Worm (Caenorhabditis elegans) whole organism, L4/young adult: ENCODE data around the gene Y26E6A.3.

ENCODE experiments used
- W03F9.2 ChIP-seq: fragments of 150-350 bp; optimal IDR thresholded peaks from 2 replicates; lab custom pipeline; 2014; ENCODE audit warnings: missing biosample characterization, missing genetic modification characterization
- dao-5 ChIP-seq: sonication (generic microtip); optimal IDR thresholded peaks from 2 replicates; lab custom pipeline; 2016; ENCODE audit warnings: missing genotype, missing genetic modification characterization, moderate library complexity, missing compliant biosample characterization
- him-1 ChIP-seq: sonication (generic microtip); optimal IDR thresholded peaks from 2 replicates; lab custom pipeline; 2016; ENCODE audit warnings: missing genotype, missing genetic modification reagents, missing genetic modification characterization, missing compliant biosample characterization

DNA sequence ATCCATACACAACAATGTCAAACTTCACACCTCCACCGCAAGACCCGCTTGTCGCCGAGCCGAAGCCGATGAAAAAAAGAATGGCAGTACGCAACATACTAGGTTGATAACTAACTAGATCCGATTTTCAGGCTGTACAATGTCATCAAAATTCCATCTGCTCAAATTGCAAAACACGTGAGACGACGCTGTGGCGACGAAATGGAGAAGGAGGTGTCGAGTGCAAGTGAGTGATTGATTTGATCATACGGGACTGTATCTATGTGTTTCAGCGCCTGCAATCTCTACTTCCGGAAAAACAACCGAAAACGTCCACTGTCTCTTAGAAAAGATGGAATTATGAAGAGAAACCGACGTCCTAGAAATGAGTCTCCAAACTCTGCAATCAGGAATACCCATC lies 30.5 kb upstream of the Y26E6A.3 start:
- TF ChIP-seq him-1 (tag; lab: Kevin White, UChicago): no peak
- TF ChIP-seq W03F9.2 (tag; lab: Kevin White, UChicago): no peak
- TF ChIP-seq dao-5 (tag; lab: Kevin White, UChicago): no peak
